Worm (Caenorhabditis elegans) whole organism, L2 larva: ENCODE results near the gene twk-11.

Experiments
- C34F6.9 ChIP-seq: fragments of 150-350 bp; optimal IDR thresholded peaks from 2 replicates; lab custom pipeline; 2014; ENCODE audit warnings: missing biosample characterization, missing genetic modification characterization
- F13H6.1 ChIP-seq: sonication (generic microtip); optimal IDR thresholded peaks from 2 replicates; lab custom pipeline; 2016; ENCODE audit warnings: missing genetic modification characterization, missing compliant biosample characterization
- R02D3.7 ChIP-seq: fragments of 150-350 bp; optimal IDR thresholded peaks from 2 replicates; lab custom pipeline; 2014; ENCODE audit warnings: missing biosample characterization, missing genetic modification characterization
- ZK546.5 ChIP-seq: sonication (generic microtip); optimal IDR thresholded peaks from 2 replicates; lab custom pipeline; 2017; ENCODE audit warnings: missing biosample characterization, missing genetic modification characterization
- aly-2 ChIP-seq: fragments of 150-350 bp; optimal IDR thresholded peaks from 2 replicates; lab custom pipeline; 2014; ENCODE audit warnings: missing biosample characterization, missing genetic modification characterization
- ama-1 ChIP-seq: fragments of 150-350 bp; optimal IDR thresholded peaks from 2 replicates; lab custom pipeline; 2018; ENCODE audit warnings: inconsistent platforms
- blmp-1 ChIP-seq: sonication (generic microtip); optimal IDR thresholded peaks from 2 replicates; lab custom pipeline; 2017; ENCODE audit warnings: missing genetic modification characterization, mild to moderate bottlenecking, missing compliant biosample characterization, antibody characterized with exemption, moderate library complexity; ENCODE audit not compliant: insufficient read depth
- ceh-82 ChIP-seq: fragments of 150-350 bp; optimal IDR thresholded peaks from 2 replicates; lab custom pipeline; 2014; ENCODE audit warnings: missing biosample characterization, missing genetic modification characterization
- crh-2 ChIP-seq: sonication (generic microtip); optimal IDR thresholded peaks from 2 replicates; lab custom pipeline; 2017; ENCODE audit warnings: missing biosample characterization, missing genetic modification characterization
- egl-27 ChIP-seq: sonication (generic microtip); optimal IDR thresholded peaks from 3 replicates; lab custom pipeline; 2017; ENCODE audit warnings: missing biosample characterization, missing genetic modification reagents, missing genetic modification characterization
- elt-3 ChIP-seq: sonication (generic microtip); optimal IDR thresholded peaks from 2 replicates; lab custom pipeline; 2017; ENCODE audit warnings: missing biosample characterization, missing genetic modification characterization
- fos-1 ChIP-seq: fragments of 150-350 bp; optimal IDR thresholded peaks from 2 replicates; lab custom pipeline; 2014; ENCODE audit warnings: missing biosample characterization, missing genetic modification characterization
- gmeb-1 ChIP-seq: fragments of 150-350 bp; optimal IDR thresholded peaks from 2 replicates; lab custom pipeline; 2014; ENCODE audit warnings: missing biosample characterization, missing genetic modification characterization
- lin-13 ChIP-seq: fragments of 150-350 bp; optimal IDR thresholded peaks from 2 replicates; lab custom pipeline; 2014; ENCODE audit warnings: missing biosample characterization, missing genetic modification reagents, missing genetic modification characterization
- lin-39 ChIP-seq: fragments of 150-350 bp; optimal IDR thresholded peaks from 2 replicates; lab custom pipeline; 2014; ENCODE audit warnings: missing biosample characterization, missing genetic modification reagents, missing genetic modification characterization
- lsy-2 ChIP-seq, 2 experiments: fragments of 150-350 bp in 1 of 2; sonication (generic microtip) in 1 of 2; optimal IDR thresholded peaks; 2 replicates each; lab custom pipeline; 2014 to 2017; ENCODE audit warnings: missing biosample characterization in 2 of 2, missing genetic modification characterization in 2 of 2
- mab-5 ChIP-seq: fragments of 150-350 bp; optimal IDR thresholded peaks from 2 replicates; lab custom pipeline; 2014; ENCODE audit warnings: missing biosample characterization, missing genetic modification characterization
- mbf-1 ChIP-seq: sonication (generic microtip); optimal IDR thresholded peaks from 2 replicates; lab custom pipeline; 2017; ENCODE audit warnings: missing biosample characterization, missing genetic modification characterization
- nhr-11 ChIP-seq: fragments of 150-350 bp; optimal IDR thresholded peaks from 2 replicates; lab custom pipeline; 2014; ENCODE audit warnings: missing biosample characterization, missing genetic modification characterization
- nhr-129 ChIP-seq: fragments of 150-350 bp; optimal IDR thresholded peaks from 2 replicates; lab custom pipeline; 2014; ENCODE audit warnings: missing biosample characterization, missing genetic modification characterization
- nhr-21 ChIP-seq: fragments of 150-350 bp; optimal IDR thresholded peaks from 2 replicates; lab custom pipeline; 2014; ENCODE audit warnings: missing biosample characterization, missing genetic modification characterization
- nhr-237 ChIP-seq: fragments of 150-350 bp; optimal IDR thresholded peaks from 2 replicates; lab custom pipeline; 2014; ENCODE audit warnings: missing biosample characterization, missing genetic modification characterization
- nhr-25 ChIP-seq: fragments of 150-350 bp; sonication (generic microtip); optimal IDR thresholded peaks from 3 replicates; lab custom pipeline; 2014; ENCODE audit warnings: missing biosample characterization, missing genetic modification characterization
- nhr-6 ChIP-seq: fragments of 150-350 bp; optimal IDR thresholded peaks from 2 replicates; lab custom pipeline; 2014; ENCODE audit warnings: missing biosample characterization, missing genetic modification characterization
- peb-1 ChIP-seq: fragments of 150-350 bp; optimal IDR thresholded peaks from 2 replicates; lab custom pipeline; 2014; ENCODE audit warnings: missing biosample characterization, missing genetic modification characterization
- sem-4 ChIP-seq: fragments of 150-350 bp; optimal IDR thresholded peaks from 2 replicates; lab custom pipeline; 2014; ENCODE audit warnings: missing biosample characterization, missing genetic modification reagents, missing genetic modification characterization
- skn-1 ChIP-seq: sonication (generic microtip); optimal IDR thresholded peaks from 2 replicates; lab custom pipeline; 2017; ENCODE audit warnings: missing biosample characterization, missing genetic modification characterization
- sma-3 ChIP-seq: sonication (generic microtip); optimal IDR thresholded peaks from 2 replicates; lab custom pipeline; 2016; ENCODE audit warnings: missing genetic modification reagents, missing genetic modification characterization, missing compliant biosample characterization
- sma-9 ChIP-seq, 2 experiments: fragments of 150-350 bp in 1 of 2; sonication (generic microtip) in 1 of 2; optimal IDR thresholded peaks; 2 replicates each; lab custom pipeline; 2014 to 2016; ENCODE audit warnings: missing genetic modification characterization in 2 of 2, mild to moderate bottlenecking in 1 of 2, missing biosample characterization in 1 of 2, missing compliant biosample characterization in 1 of 2, missing genetic modification reagents in 1 of 2, moderate library complexity in 1 of 2
- snpc-4 ChIP-seq: fragments of 150-350 bp; optimal IDR thresholded peaks from 2 replicates; lab custom pipeline; 2014; ENCODE audit warnings: missing biosample characterization, missing genetic modification characterization
- unc-39 ChIP-seq: fragments of 150-350 bp; optimal IDR thresholded peaks from 2 replicates; lab custom pipeline; 2014; ENCODE audit warnings: missing biosample characterization, missing genetic modification characterization
- unc-55 ChIP-seq: fragments of 150-350 bp; sonication (generic microtip); optimal IDR thresholded peaks from 3 replicates; lab custom pipeline; 2014; ENCODE audit warnings: missing biosample characterization, missing genetic modification reagents, missing genetic modification characterization
- zag-1 ChIP-seq: fragments of 150-350 bp; optimal IDR thresholded peaks from 2 replicates; lab custom pipeline; 2014; ENCODE audit warnings: missing biosample characterization, missing genetic modification characterization
- ztf-1 ChIP-seq: fragments of 200-800 bp; sonication (Bioruptor generic); conservative IDR thresholded peaks from 2 replicates; pipeline ENCODE4 v1.3.6; 2022; ENCODE audit warnings: missing genetic modification characterization, missing compliant biosample characterization
- ztf-11 ChIP-seq: sonication (generic microtip); optimal IDR thresholded peaks from 2 replicates; lab custom pipeline; 2017; ENCODE audit warnings: missing biosample characterization, missing genetic modification characterization
- ztf-4 ChIP-seq: fragments of 150-350 bp; optimal IDR thresholded peaks from 2 replicates; lab custom pipeline; 2014; ENCODE audit warnings: missing biosample characterization, missing genetic modification characterization

Gene twk-11

ce11 chrV:7036475-7036874, at the start of gene twk-11:
TSS of gene twk-11 (minus strand) at chrV:7036575.
- TF ChIP-seq unc-55 (GFP tag; lab: Kevin White, UChicago) (no peak), unc-39 (no peak), lin-39 (tag; lab: Kevin White, UChicago) (no peak), crh-2 (tag; lab: Kevin White, UChicago) (no peak), elt-3 (no peak), nhr-237 (tag; lab: Kevin White, UChicago) (no peak), F13H6.1 (no peak), peb-1 (no peak), ztf-11 (no peak), lin-13 (GFP tag; lab: Kevin White, UChicago) (no peak), ztf-4 (no peak), fos-1 (no peak), gmeb-1 (tag; lab: Kevin White, UChicago) (no peak), aly-2 (tag; lab: Kevin White, UChicago) (no peak), nhr-11 (no peak)

DNA sequence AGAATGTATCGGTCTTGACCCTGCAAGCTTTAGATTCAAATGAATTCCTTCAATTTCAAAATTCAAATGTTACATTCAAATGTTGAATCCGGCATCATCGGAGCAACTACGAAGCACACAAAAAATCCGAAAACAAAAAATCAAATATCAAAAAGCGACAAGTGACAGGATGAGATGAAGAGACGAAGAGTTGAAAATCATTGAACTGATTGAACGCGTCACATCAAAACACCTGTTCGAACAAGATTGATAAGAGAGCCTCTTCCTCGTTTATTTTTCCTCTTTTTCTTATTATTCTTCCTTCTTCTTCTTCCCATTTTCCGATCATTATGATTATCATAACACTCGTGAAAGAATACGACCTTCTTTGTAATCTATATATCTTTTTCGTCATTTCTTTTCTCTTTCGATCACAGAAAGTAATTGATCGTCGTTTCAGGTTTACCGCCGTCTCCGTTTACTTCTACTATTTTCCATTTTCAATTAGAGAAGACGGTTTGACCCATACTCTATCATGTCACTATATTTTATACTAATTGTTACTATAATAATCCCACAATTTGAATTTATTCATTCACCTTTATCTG, 49.2 kb upstream of the twk-11 start, which contains the start of gene VC5.2:
Gene VC5.2 (plus strand): TSS at position 439 of the 587 bp plus-strand sequence.
- peak; percentile 46 for TF ChIP-seq blmp-1 (tag; lab: Kevin White, UChicago)
- no peak for TF ChIP-seq skn-1 (tag; lab: Kevin White, UChicago)
- peak in 1 of 2 experiments; percentile 37 for TF ChIP-seq lsy-2 (tag; optimal IDR thresholded peaks at IDR 0.05; lab: Kevin White, UChicago)
- peak; percentile 48 for TF ChIP-seq sma-9 (GFP tag; optimal IDR thresholded peaks at IDR 0.05; lab: Kevin White, UChicago)
- no peak for TF ChIP-seq sma-9 (tag; optimal IDR thresholded peaks at IDR 0.05; lab: Kevin White, UChicago)
- TF ChIP-seq, all 48 proteins: peak for 3

DNA sequence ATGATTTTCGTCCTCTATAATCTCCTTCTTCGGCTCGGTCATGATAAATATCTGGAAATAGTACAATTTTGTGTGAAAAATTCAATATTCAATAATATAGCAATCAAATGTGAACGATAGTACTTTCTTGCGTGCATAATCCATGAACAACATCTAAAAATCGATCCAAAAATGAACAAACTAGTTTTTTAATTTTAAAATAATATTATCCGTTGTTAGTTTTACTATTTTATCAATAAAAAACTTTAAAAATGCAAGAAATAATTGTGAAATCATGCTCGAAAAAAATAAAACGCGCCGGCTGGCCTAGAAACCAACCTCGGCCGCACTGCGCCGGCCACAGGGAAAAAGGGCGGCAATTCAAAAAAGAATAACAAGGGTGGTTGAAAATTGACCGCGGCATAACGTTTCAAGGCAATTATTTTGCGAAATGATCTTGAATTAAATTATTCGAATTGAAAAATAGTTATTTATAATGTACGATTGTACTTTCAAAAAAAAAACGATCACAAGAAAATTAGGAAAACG, 48.3 kb upstream of the twk-11 start, which contains the start of gene mys-1:
Gene mys-1 (minus strand): TSS at position 51 of the 528 bp plus-strand sequence.
- peak; percentile 9 for TF ChIP-seq sem-4
- TF ChIP-seq crh-2 (tag; lab: Kevin White, UChicago): peak; percentile 0
- peak; percentile 9 for TF ChIP-seq fos-1
- TF ChIP-seq nhr-25 (tag; lab: Kevin White, UChicago): no peak
- TF ChIP-seq gmeb-1 (tag; lab: Kevin White, UChicago): peak; percentile 94
- peak; percentile 67 for TF ChIP-seq F13H6.1
- TF ChIP-seq C34F6.9 (tag; lab: Kevin White, UChicago): no peak
- TF ChIP-seq elt-3: no peak
- TF ChIP-seq sma-9 (GFP tag; optimal IDR thresholded peaks at IDR 0.05; lab: Kevin White, UChicago): peak; percentile 80
- no peak for TF ChIP-seq sma-9 (tag; optimal IDR thresholded peaks at IDR 0.05; lab: Kevin White, UChicago)
- TF ChIP-seq unc-55 (GFP tag; lab: Kevin White, UChicago): peak; percentile 63
- TF ChIP-seq ztf-1 (GFP tag; lab: Robert Waterston, UW): no peak
- TF ChIP-seq mbf-1 (tag; lab: Kevin White, UChicago): no peak
- no peak for TF ChIP-seq ama-1
- peak in 1 of 2 experiments; percentile 69 for TF ChIP-seq lsy-2 (tag; optimal IDR thresholded peaks at IDR 0.05; lab: Kevin White, UChicago)
- peak; percentile 71 for TF ChIP-seq sma-3 (GFP tag; lab: Kevin White, UChicago)
- no peak for TF ChIP-seq ZK546.5 (tag; lab: Kevin White, UChicago)

- TF ChIP-seq egl-27 (tag; lab: Kevin White, UChicago) (no peak), mab-5 (no peak), R02D3.7 (tag; lab: Kevin White, UChicago) (no peak), zag-1 (tag; lab: Kevin White, UChicago) (no peak), nhr-11 (no peak), ztf-11 (no peak), nhr-21 (tag; lab: Kevin White, UChicago) (no peak), ZK546.5 (tag; lab: Kevin White, UChicago) (no peak), nhr-129 (no peak), nhr-25 (tag; lab: Kevin White, UChicago) (no peak), skn-1 (tag; lab: Kevin White, UChicago) (no peak), sma-9 (GFP tag; optimal IDR thresholded peaks at IDR 0.05; lab: Kevin White, UChicago) (no peak), sma-9 (tag; optimal IDR thresholded peaks at IDR 0.05; lab: Kevin White, UChicago) (no peak), elt-3 (no peak)
These were observed 43.0 kb upstream of the twk-11 start for ce11 chrV:7079388-7079787.

DNA sequence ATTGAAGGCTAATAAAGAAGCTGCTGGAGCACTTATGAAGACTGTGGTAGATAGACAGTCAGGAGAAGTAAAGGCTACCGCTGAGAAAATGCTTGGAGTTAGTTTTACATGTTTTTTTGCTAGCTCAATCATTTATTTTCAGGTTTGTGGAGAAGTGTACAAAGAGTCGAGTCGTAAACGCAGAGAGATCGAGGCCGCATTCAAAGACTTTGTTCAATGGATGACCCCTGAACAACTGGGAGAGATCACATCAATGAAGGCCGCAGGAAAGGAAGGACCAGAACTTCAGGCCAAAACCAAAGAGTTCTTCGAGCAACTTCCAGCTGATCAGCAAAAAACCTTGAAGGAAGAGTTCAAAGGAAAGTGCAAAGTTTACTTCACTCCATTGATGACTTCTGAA, 42.4 kb upstream of the twk-11 start:
- TF ChIP-seq peb-1: no peak
- no peak for TF ChIP-seq F13H6.1
- TF ChIP-seq fos-1: no peak
- no peak for TF ChIP-seq nhr-6 (tag; lab: Kevin White, UChicago)
- no peak for TF ChIP-seq zag-1 (tag; lab: Kevin White, UChicago)
- no peak for TF ChIP-seq ceh-82
- TF ChIP-seq nhr-21 (tag; lab: Kevin White, UChicago): no peak
- TF ChIP-seq snpc-4 (tag; lab: Kevin White, UChicago): no peak
- TF ChIP-seq C34F6.9 (tag; lab: Kevin White, UChicago): no peak
- no peak for TF ChIP-seq sem-4
- TF ChIP-seq, all 48 proteins: peak for 0
